Worm (Caenorhabditis elegans) whole organism, young adult: Measurements from ENCODE around the gene F09E10.5.

Source experiments
- B0019.2 ChIP-seq: fragments of 200-800 bp; sonication (Bioruptor generic); conservative IDR thresholded peaks from 2 replicates; pipeline ENCODE4 v1.3.6; 2022; ENCODE audit warnings: missing genetic modification reagents, missing genetic modification characterization, missing compliant biosample characterization
- F22D6.2 ChIP-seq: sonication (generic microtip); optimal IDR thresholded peaks from 2 replicates; lab custom pipeline; 2016; ENCODE audit warnings: mild to moderate bottlenecking, missing genetic modification characterization, missing compliant biosample characterization
- F23B12.7 ChIP-seq: sonication (generic microtip); optimal IDR thresholded peaks from 2 replicates; lab custom pipeline; 2017; ENCODE audit warnings: missing genetic modification characterization, mild to moderate bottlenecking, missing compliant biosample characterization, antibody characterized with exemption, moderate library complexity; ENCODE audit not compliant: insufficient read depth
- F33H1.4 ChIP-seq: fragments of 200-800 bp; sonication (Bioruptor generic); IDR thresholded peaks from 2 replicates; pipeline ENCODE4 v1.3.6; 2022; ENCODE audit warnings: missing genetic modification reagents, missing genetic modification characterization, missing compliant biosample characterization
- F49E8.2 ChIP-seq: sonication (generic microtip); optimal IDR thresholded peaks from 3 replicates; lab custom pipeline; 2017; ENCODE audit warnings: missing genetic modification characterization, mild to moderate bottlenecking, missing compliant biosample characterization, antibody characterized with exemption, moderate library complexity; ENCODE audit not compliant: insufficient read depth
- K11D2.4 ChIP-seq: fragments of 200-800 bp; sonication (Bioruptor generic); IDR thresholded peaks from 2 replicates; pipeline ENCODE4 v1.3.6; 2022; ENCODE audit warnings: missing genetic modification reagents, missing genetic modification characterization, missing compliant biosample characterization
- T26A5.8 ChIP-seq: sonication (generic microtip); optimal IDR thresholded peaks from 2 replicates; lab custom pipeline; 2016; ENCODE audit warnings: missing genetic modification characterization, missing compliant biosample characterization
- Y56A3A.18 ChIP-seq: fragments of 200-800 bp; sonication (Bioruptor generic); IDR thresholded peaks from 2 replicates; pipeline ENCODE4 v1.3.6; 2022; ENCODE audit warnings: missing genetic modification reagents, missing genetic modification characterization, missing compliant biosample characterization
- aptf-3 ChIP-seq: fragments of 200-800 bp; sonication (Bioruptor generic); IDR thresholded peaks from 2 replicates; pipeline ENCODE4 v1.3.6; 2022; ENCODE audit warnings: missing genetic modification characterization, missing compliant biosample characterization
- cebp-1 ChIP-seq, 2 experiments: fragments of 200-800 bp in 1 of 2; sonication (Bioruptor generic) in 1 of 2; sonication (generic microtip) in 1 of 2; IDR thresholded peaks in 1 of 2; optimal IDR thresholded peaks in 1 of 2; 2 replicates each; pipeline versions ENCODE4 v1.3.6 to Lab custom; 2017 to 2022; ENCODE audit warnings: missing compliant biosample characterization in 2 of 2, missing genetic modification characterization in 2 of 2, mild to moderate bottlenecking in 1 of 2, missing genetic modification reagents in 1 of 2, moderate library complexity in 1 of 2
- ceh-27 ChIP-seq: fragments of 200-800 bp; sonication (Bioruptor generic); optimal IDR thresholded peaks from 2 replicates; lab custom pipeline; 2018; ENCODE audit warnings: mild to moderate bottlenecking, missing genetic modification characterization, moderate library complexity, missing compliant biosample characterization
- efl-1 ChIP-seq: fragments of 150-350 bp; optimal IDR thresholded peaks from 2 replicates; lab custom pipeline; 2014; ENCODE audit warnings: missing biosample characterization, missing genetic modification reagents, missing genetic modification characterization
- egl-18 ChIP-seq: fragments of 200-800 bp; sonication (Bioruptor generic); IDR thresholded peaks from 2 replicates; pipeline ENCODE4 v1.3.6; 2022; ENCODE audit warnings: missing genetic modification reagents, missing genetic modification characterization, missing compliant biosample characterization
- egl-44 ChIP-seq: fragments of 200-800 bp; sonication (Bioruptor generic); IDR thresholded peaks from 2 replicates; pipeline ENCODE4 v1.3.6; 2022; ENCODE audit warnings: missing genetic modification reagents, missing genetic modification characterization, missing compliant biosample characterization
- fkh-3 ChIP-seq: sonication (generic microtip); optimal IDR thresholded peaks from 2 replicates; lab custom pipeline; 2016; ENCODE audit warnings: mild to moderate bottlenecking, missing genetic modification characterization, missing compliant biosample characterization
- gei-17 ChIP-seq: fragments of 200-800 bp; sonication (Bioruptor generic); optimal IDR thresholded peaks from 2 replicates; lab custom pipeline; 2018; ENCODE audit warnings: mild to moderate bottlenecking, missing genetic modification characterization, missing compliant biosample characterization
- him-1 ChIP-seq: sonication (generic microtip); optimal IDR thresholded peaks from 2 replicates; lab custom pipeline; 2016; ENCODE audit warnings: missing genotype, missing genetic modification reagents, missing genetic modification characterization, missing compliant biosample characterization
- hmg-1.2 ChIP-seq: fragments of 200-800 bp; sonication (Bioruptor generic); IDR thresholded peaks from 2 replicates; pipeline ENCODE4 v1.3.6; 2022; ENCODE audit warnings: missing genetic modification reagents, missing genetic modification characterization, missing compliant biosample characterization
- hmg-20 ChIP-seq: fragments of 200-800 bp; sonication (Bioruptor generic); IDR thresholded peaks from 2 replicates; pipeline ENCODE4 v1.3.6; 2022; ENCODE audit warnings: missing genetic modification reagents, missing genetic modification characterization, missing compliant biosample characterization
- hrde-1 ChIP-seq: sonication (generic microtip); optimal IDR thresholded peaks from 2 replicates; lab custom pipeline; 2016; ENCODE audit warnings: missing genetic modification characterization, mild to moderate bottlenecking, missing compliant biosample characterization, moderate library complexity, missing genotype, missing genetic modification reagents, borderline replicate concordance
- hsf-1 ChIP-seq: fragments of 200-800 bp; sonication (Bioruptor generic); IDR thresholded peaks from 2 replicates; pipeline ENCODE4 v1.3.6; 2022; ENCODE audit warnings: missing genetic modification reagents, missing genetic modification characterization, missing compliant biosample characterization
- lag-1 ChIP-seq: fragments of 200-800 bp; sonication (Bioruptor generic); IDR thresholded peaks from 2 replicates; pipeline ENCODE4 v1.3.6; 2022; ENCODE audit warnings: missing genetic modification reagents, missing genetic modification characterization, missing compliant biosample characterization
- lin-40 ChIP-seq: sonication (generic microtip); optimal IDR thresholded peaks from 2 replicates; lab custom pipeline; 2016; ENCODE audit warnings: missing genetic modification characterization, mild to moderate bottlenecking, missing compliant biosample characterization, missing genotype, missing genetic modification reagents
- madf-10 ChIP-seq: sonication (generic microtip); optimal IDR thresholded peaks from 2 replicates; lab custom pipeline; 2016; ENCODE audit warnings: mild to moderate bottlenecking, missing genetic modification characterization, missing compliant biosample characterization
- madf-3 ChIP-seq: fragments of 200-800 bp; sonication (Bioruptor generic); IDR thresholded peaks from 2 replicates; pipeline ENCODE4 v1.3.6; 2022; ENCODE audit warnings: missing genetic modification reagents, missing genetic modification characterization, missing compliant biosample characterization
- madf-6 ChIP-seq: fragments of 200-800 bp; sonication (Bioruptor generic); IDR thresholded peaks from 2 replicates; pipeline ENCODE4 v1.3.6; 2022; ENCODE audit warnings: missing genetic modification reagents, missing genetic modification characterization, missing compliant biosample characterization
- madf-8 ChIP-seq: fragments of 200-800 bp; sonication (Bioruptor generic); conservative IDR thresholded peaks from 2 replicates; pipeline ENCODE4 v1.3.6; 2022; ENCODE audit warnings: missing genetic modification reagents, missing genetic modification characterization, missing compliant biosample characterization
- mcd-1 ChIP-seq: fragments of 200-800 bp; sonication (Bioruptor generic); IDR thresholded peaks from 2 replicates; pipeline ENCODE4 v1.3.6; 2022; ENCODE audit warnings: missing genetic modification reagents, missing genetic modification characterization, missing compliant biosample characterization
- mel-28 ChIP-seq: sonication (generic microtip); optimal IDR thresholded peaks from 2 replicates; lab custom pipeline; 2016; ENCODE audit warnings: borderline replicate concordance, mild to moderate bottlenecking, missing genetic modification characterization, missing compliant biosample characterization
- nhr-27 ChIP-seq: fragments of 200-800 bp; sonication (Bioruptor generic); optimal IDR thresholded peaks from 2 replicates; lab custom pipeline; 2018; ENCODE audit warnings: mild to moderate bottlenecking, missing genetic modification characterization, moderate library complexity, missing compliant biosample characterization
- nhr-80 ChIP-seq: sonication (generic microtip); optimal IDR thresholded peaks from 2 replicates; lab custom pipeline; 2016; ENCODE audit warnings: missing genetic modification characterization, missing compliant biosample characterization
- nhr-90 ChIP-seq: sonication (generic microtip); optimal IDR thresholded peaks from 2 replicates; lab custom pipeline; 2016; ENCODE audit warnings: missing genotype, mild to moderate bottlenecking, missing genetic modification characterization, missing compliant biosample characterization
- pha-4 ChIP-seq: fragments of 150-350 bp; sonication (generic microtip); optimal IDR thresholded peaks from 2 replicates; lab custom pipeline; 2014; ENCODE audit warnings: missing biosample characterization, missing genetic modification reagents, missing genetic modification characterization
- rec-8 ChIP-seq, 2 experiments: sonication (generic microtip); optimal IDR thresholded peaks; 2 replicates each; lab custom pipeline; 2016; ENCODE audit warnings: mild to moderate bottlenecking in 2 of 2, missing genetic modification characterization in 2 of 2, missing genetic modification reagents in 2 of 2, missing genotype in 2 of 2, missing biosample characterization in 1 of 2, missing compliant biosample characterization in 1 of 2, moderate library complexity in 1 of 2
- repo-1 ChIP-seq: sonication (generic microtip); optimal IDR thresholded peaks from 2 replicates; lab custom pipeline; 2017; ENCODE audit warnings: mild to moderate bottlenecking, missing genetic modification characterization, missing compliant biosample characterization
- sdz-38 ChIP-seq: sonication (generic microtip); optimal IDR thresholded peaks from 2 replicates; lab custom pipeline; 2016; ENCODE audit warnings: missing genotype, missing genetic modification characterization, missing compliant biosample characterization
- snpc-1.3 ChIP-seq: sonication (generic microtip); optimal IDR thresholded peaks from 2 replicates; lab custom pipeline; 2017; ENCODE audit warnings: missing genetic modification characterization, mild to moderate bottlenecking, missing compliant biosample characterization, antibody characterized with exemption, moderate library complexity, missing genotype, missing genetic modification reagents; ENCODE audit not compliant: insufficient read depth
- tbp1 ChIP-seq: fragments of 200-800 bp; sonication (Bioruptor generic); optimal IDR thresholded peaks from 2 replicates; lab custom pipeline; 2018; ENCODE audit warnings: mild to moderate bottlenecking, missing genetic modification characterization, missing compliant biosample characterization
- unc-62 ChIP-seq: fragments of 150-350 bp; optimal IDR thresholded peaks from 2 replicates; lab custom pipeline; 2014; ENCODE audit warnings: missing biosample characterization, missing genetic modification reagents, missing genetic modification characterization
- zfh-2 ChIP-seq: fragments of 200-800 bp; sonication (Bioruptor generic); conservative IDR thresholded peaks from 2 replicates; pipeline ENCODE4 v1.3.6; 2022; ENCODE audit warnings: missing genetic modification reagents, missing genetic modification characterization, missing compliant biosample characterization
- zim-3 ChIP-seq: sonication (generic microtip); optimal IDR thresholded peaks from 2 replicates; lab custom pipeline; 2017; ENCODE audit warnings: mild to moderate bottlenecking, missing genetic modification characterization, moderate library complexity, missing compliant biosample characterization
- ztf-18 ChIP-seq: sonication (generic microtip); optimal IDR thresholded peaks from 2 replicates; lab custom pipeline; 2016; ENCODE audit warnings: missing genotype, mild to moderate bottlenecking, missing genetic modification characterization, missing compliant biosample characterization
- ztf-22 ChIP-seq: fragments of 200-800 bp; sonication (Bioruptor generic); optimal IDR thresholded peaks from 2 replicates; lab custom pipeline; 2018; ENCODE audit warnings: mild to moderate bottlenecking, missing genetic modification characterization, moderate library complexity, missing compliant biosample characterization
- ztf-26 ChIP-seq: sonication (generic microtip); optimal IDR thresholded peaks from 2 replicates; lab custom pipeline; 2017; ENCODE audit warnings: missing genetic modification characterization, missing compliant biosample characterization

The F09E10.5 gene

DNA sequence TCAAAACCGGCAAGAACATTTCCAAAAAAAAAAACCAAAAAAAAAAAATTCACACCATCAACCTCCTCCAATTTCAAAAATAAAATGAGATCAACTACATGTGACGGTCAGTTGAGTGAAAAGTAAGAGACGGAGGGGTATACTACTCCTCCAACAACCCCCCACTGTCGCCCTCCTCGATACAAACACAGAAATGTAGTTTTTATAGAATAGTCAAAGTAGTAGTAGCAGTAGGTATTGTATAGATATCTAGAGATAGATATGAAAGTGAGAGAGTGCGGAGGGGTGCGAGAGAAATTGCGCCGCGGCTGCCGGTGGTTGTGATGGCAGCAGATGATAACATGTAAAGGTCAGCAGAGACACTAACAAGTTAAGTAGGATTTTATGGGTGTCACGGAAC is 33.2 kb upstream of the F09E10.5 start:
- no peak for TF ChIP-seq madf-10 (tag; lab: Kevin White, UChicago)
- no peak for TF ChIP-seq pha-4 (tag; lab: Kevin White, UChicago)
- no peak for TF ChIP-seq aptf-3
- TF ChIP-seq K11D2.4 = 0 out of 2 replicates have a peak, but pooled peaks have one; percentile 33
- TF ChIP-seq egl-44 (GFP tag; lab: Robert Waterston, UW) = no peak
- no peak for TF ChIP-seq repo-1
- TF ChIP-seq F49E8.2 (tag; lab: Kevin White, UChicago) = no peak
- no peak for TF ChIP-seq gei-17 (GFP tag; lab: Kevin White, UChicago)
- no peak for TF ChIP-seq hmg-20 (GFP tag; lab: Robert Waterston, UW)
- no peak for TF ChIP-seq efl-1
- TF ChIP-seq madf-8 (GFP tag; lab: Robert Waterston, UW) = no peak
- TF ChIP-seq nhr-27 (tag; lab: Kevin White, UChicago) = no peak
- TF ChIP-seq hsf-1 (GFP tag; lab: Robert Waterston, UW) = no peak
- TF ChIP-seq sdz-38 (tag; lab: Kevin White, UChicago) = no peak
- TF ChIP-seq ceh-27 = peak; percentile 5
- no peak for TF ChIP-seq snpc-1.3
- no peak for TF ChIP-seq egl-18 (GFP tag; lab: Robert Waterston, UW)
- no peak for TF ChIP-seq tbp1
- no peak for TF ChIP-seq ztf-26 (tag; lab: Kevin White, UChicago)
- no peak for TF ChIP-seq ztf-18 (tag; lab: Kevin White, UChicago)
- no peak for TF ChIP-seq rec-8 (tag; optimal IDR thresholded peaks at IDR 0.05; lab: Kevin White, UChicago)
- no peak for TF ChIP-seq mcd-1 (GFP tag; lab: Robert Waterston, UW)
- no peak for TF ChIP-seq zim-3 (tag; lab: Kevin White, UChicago)
- no peak for TF ChIP-seq lag-1 (GFP tag; lab: Robert Waterston, UW)
- peak; percentile 33 for TF ChIP-seq lin-40 (tag; lab: Kevin White, UChicago)
- TF ChIP-seq F23B12.7 (tag; lab: Kevin White, UChicago) = no peak
- TF ChIP-seq F22D6.2 (tag; lab: Kevin White, UChicago) = no peak

DNA sequence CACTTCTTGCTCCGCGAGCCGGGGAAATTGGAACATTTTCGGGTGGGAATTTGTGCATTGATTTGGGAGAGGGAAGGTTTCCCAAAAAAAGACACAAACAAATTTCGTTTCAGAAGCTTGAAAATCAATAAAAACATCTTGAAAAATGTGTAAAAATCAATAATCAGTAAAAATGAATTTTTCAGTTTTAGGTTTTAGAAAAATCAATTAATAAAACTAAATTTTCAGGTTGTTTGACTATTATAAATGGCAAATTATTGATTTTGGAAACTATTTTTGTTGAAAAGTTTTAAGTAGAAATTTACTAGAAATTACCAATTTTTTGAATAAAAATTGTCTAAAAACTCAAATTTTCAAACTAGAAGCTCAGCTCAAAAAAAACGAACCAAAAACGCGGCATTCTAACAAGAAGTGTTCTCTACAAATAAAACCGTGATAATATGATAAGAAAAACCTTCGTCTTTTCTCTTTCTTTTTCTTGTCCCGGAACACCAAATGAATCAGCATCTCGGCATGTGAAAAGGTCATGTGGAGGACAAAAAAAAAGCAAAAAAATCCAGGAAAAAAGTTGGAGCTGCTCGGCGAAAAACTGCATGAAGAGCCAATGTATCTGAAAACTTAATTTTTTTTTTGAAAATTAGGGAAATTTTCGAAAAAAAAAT is 31.5 kb upstream of the F09E10.5 start:
- peak; percentile 23 for TF ChIP-seq nhr-80 (tag; lab: Kevin White, UChicago)
- no peak for TF ChIP-seq mel-28 (tag; lab: Kevin White, UChicago)

DNA sequence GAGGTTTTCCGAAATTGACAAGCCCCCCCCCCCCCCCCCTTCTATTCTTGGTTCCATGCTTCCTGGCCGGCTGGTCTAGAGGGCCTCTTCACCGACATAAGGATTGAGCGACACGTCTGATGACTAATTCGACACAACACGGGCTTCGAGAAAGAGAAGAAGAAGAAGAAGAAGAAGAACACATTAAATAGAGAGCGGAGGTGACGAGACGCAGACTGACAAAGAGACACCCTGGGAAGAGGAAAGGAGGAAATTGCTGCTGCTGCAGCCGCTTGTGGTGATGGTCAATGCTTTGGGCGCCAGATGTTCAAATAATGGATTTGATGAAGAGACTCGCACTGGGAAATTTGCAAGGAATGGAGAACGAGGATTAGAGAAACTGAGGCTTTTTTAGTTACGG is 30.4 kb upstream of the F09E10.5 start:
- TF ChIP-seq zfh-2 (GFP tag; lab: Robert Waterston, UW) = peak; percentile 83
- no peak for TF ChIP-seq F33H1.4 (GFP tag; lab: Robert Waterston, UW)
- TF ChIP-seq unc-62 = no peak
- TF ChIP-seq hrde-1 (tag; lab: Kevin White, UChicago) = no peak
- no peak for TF ChIP-seq B0019.2
- TF ChIP-seq snpc-1.3 = no peak
- no peak for TF ChIP-seq gei-17 (GFP tag; lab: Kevin White, UChicago)
- no peak for TF ChIP-seq madf-6 (GFP tag; lab: Robert Waterston, UW)
- TF ChIP-seq F23B12.7 (tag; lab: Kevin White, UChicago) = peak; percentile 25
- TF ChIP-seq ceh-27 = peak; percentile 50
- no peak for TF ChIP-seq nhr-90
- no peak for TF ChIP-seq him-1
- no peak for TF ChIP-seq K11D2.4
- no peak for TF ChIP-seq cebp-1 (GFP tag; IDR thresholded peaks at IDR 0.05; lab: Robert Waterston, UW)
- TF ChIP-seq cebp-1 (tag; optimal IDR thresholded peaks at IDR 0.05; lab: Kevin White, UChicago) = peak; percentile 39
- no peak for TF ChIP-seq fkh-3 (tag; lab: Kevin White, UChicago)
- no peak for TF ChIP-seq ztf-22 (GFP tag; lab: Kevin White, UChicago)
- no peak for TF ChIP-seq Y56A3A.18 (GFP tag; lab: Robert Waterston, UW)
- no peak for TF ChIP-seq repo-1
- TF ChIP-seq hmg-1.2 (GFP tag; lab: Robert Waterston, UW) = peak; percentile 69; the same call in 1 of the 2 replicates
- no peak for TF ChIP-seq madf-3 (GFP tag; lab: Robert Waterston, UW)
- TF ChIP-seq T26A5.8 (tag; lab: Kevin White, UChicago) = no peak
